Worm (Caenorhabditis elegans) whole organism, young adult: ENCODE data around the gene vab-23.

Source experiments
- C17E4.6 ChIP-seq: fragments of 200-800 bp; sonication (Bioruptor generic); IDR thresholded peaks from 2 replicates; pipeline ENCODE4 v1.3.6; 2022; ENCODE audit warnings: missing genetic modification reagents, missing genetic modification characterization, missing compliant biosample characterization
- F23B12.7 ChIP-seq: sonication (generic microtip); optimal IDR thresholded peaks from 2 replicates; lab custom pipeline; 2017; ENCODE audit warnings: missing genetic modification characterization, mild to moderate bottlenecking, missing compliant biosample characterization, antibody characterized with exemption, moderate library complexity; ENCODE audit not compliant: insufficient read depth
- F37B4.10 ChIP-seq: fragments of 200-800 bp; sonication (Bioruptor generic); IDR thresholded peaks from 2 replicates; pipeline ENCODE4 v1.3.6; 2022; ENCODE audit warnings: missing genetic modification characterization, missing compliant biosample characterization
- F39B2.1 ChIP-seq: fragments of 200-800 bp; sonication (Bioruptor generic); IDR thresholded peaks from 2 replicates; pipeline ENCODE4 v1.3.6; 2022; ENCODE audit warnings: missing genetic modification reagents, missing genetic modification characterization, missing compliant biosample characterization
- F55B11.4 ChIP-seq: sonication (generic microtip); optimal IDR thresholded peaks from 2 replicates; lab custom pipeline; 2016; ENCODE audit warnings: missing compliant biosample characterization, missing genetic modification characterization, borderline replicate concordance; ENCODE audit not compliant: insufficient read depth
- K11D2.4 ChIP-seq: fragments of 200-800 bp; sonication (Bioruptor generic); IDR thresholded peaks from 2 replicates; pipeline ENCODE4 v1.3.6; 2022; ENCODE audit warnings: missing genetic modification reagents, missing genetic modification characterization, missing compliant biosample characterization
- K12H6.12 ChIP-seq: fragments of 200-800 bp; sonication (Bioruptor generic); optimal IDR thresholded peaks from 2 replicates; lab custom pipeline; 2018; ENCODE audit warnings: mild to moderate bottlenecking, missing genetic modification characterization, missing compliant biosample characterization
- T26A5.8 ChIP-seq: sonication (generic microtip); optimal IDR thresholded peaks from 2 replicates; lab custom pipeline; 2016; ENCODE audit warnings: missing genetic modification characterization, missing compliant biosample characterization
- Y53G8AR.9 ChIP-seq: fragments of 200-800 bp; sonication (Bioruptor generic); conservative IDR thresholded peaks from 2 replicates; pipeline ENCODE4 v1.3.6; 2022; ENCODE audit warnings: missing genetic modification reagents, missing genetic modification characterization, missing compliant biosample characterization
- Y67H2A.10 ChIP-seq: fragments of 200-800 bp; sonication (Bioruptor generic); conservative IDR thresholded peaks from 2 replicates; pipeline ENCODE4 v1.3.6; 2022; ENCODE audit warnings: missing genetic modification reagents, missing genetic modification characterization, missing compliant biosample characterization
- Y79H2A.3 ChIP-seq: fragments of 200-800 bp; sonication (Bioruptor generic); conservative IDR thresholded peaks from 2 replicates; pipeline ENCODE4 v1.3.6; 2022; ENCODE audit warnings: missing genetic modification reagents, missing genetic modification characterization, missing compliant biosample characterization
- aptf-3 ChIP-seq: fragments of 200-800 bp; sonication (Bioruptor generic); IDR thresholded peaks from 2 replicates; pipeline ENCODE4 v1.3.6; 2022; ENCODE audit warnings: missing genetic modification characterization, missing compliant biosample characterization
- ceh-27 ChIP-seq: fragments of 200-800 bp; sonication (Bioruptor generic); optimal IDR thresholded peaks from 2 replicates; lab custom pipeline; 2018; ENCODE audit warnings: mild to moderate bottlenecking, missing genetic modification characterization, moderate library complexity, missing compliant biosample characterization
- ceh-40 ChIP-seq: fragments of 200-800 bp; sonication (Bioruptor generic); IDR thresholded peaks from 2 replicates; pipeline ENCODE4 v1.3.6; 2022; ENCODE audit warnings: missing genetic modification characterization, missing compliant biosample characterization
- ceh-79 ChIP-seq: sonication (generic microtip); optimal IDR thresholded peaks from 2 replicates; lab custom pipeline; 2017; ENCODE audit warnings: mild to moderate bottlenecking, missing genetic modification characterization, missing compliant biosample characterization
- die-1 ChIP-seq: sonication (generic microtip); optimal IDR thresholded peaks from 2 replicates; lab custom pipeline; 2016; ENCODE audit warnings: missing genotype, mild to moderate bottlenecking, missing genetic modification characterization, missing compliant biosample characterization
- dpl-1 ChIP-seq: fragments of 150-350 bp; optimal IDR thresholded peaks from 2 replicates; lab custom pipeline; 2014; ENCODE audit warnings: missing biosample characterization, missing genetic modification reagents, missing genetic modification characterization
- efl-1 ChIP-seq: fragments of 150-350 bp; optimal IDR thresholded peaks from 2 replicates; lab custom pipeline; 2014; ENCODE audit warnings: missing biosample characterization, missing genetic modification reagents, missing genetic modification characterization
- egrh-3 ChIP-seq: fragments of 200-800 bp; sonication (Bioruptor generic); IDR thresholded peaks from 2 replicates; pipeline ENCODE4 v1.3.6; 2022; ENCODE audit warnings: missing genetic modification reagents, missing genetic modification characterization, missing compliant biosample characterization
- ekl-4 ChIP-seq: fragments of 200-800 bp; sonication (Bioruptor generic); IDR thresholded peaks from 2 replicates; pipeline ENCODE4 v1.3.6; 2022; ENCODE audit warnings: missing genetic modification reagents, missing genetic modification characterization, missing compliant biosample characterization
- fkh-3 ChIP-seq: sonication (generic microtip); optimal IDR thresholded peaks from 2 replicates; lab custom pipeline; 2016; ENCODE audit warnings: mild to moderate bottlenecking, missing genetic modification characterization, missing compliant biosample characterization
- hmg-1.2 ChIP-seq: fragments of 200-800 bp; sonication (Bioruptor generic); IDR thresholded peaks from 2 replicates; pipeline ENCODE4 v1.3.6; 2022; ENCODE audit warnings: missing genetic modification reagents, missing genetic modification characterization, missing compliant biosample characterization
- hmg-20 ChIP-seq: fragments of 200-800 bp; sonication (Bioruptor generic); IDR thresholded peaks from 2 replicates; pipeline ENCODE4 v1.3.6; 2022; ENCODE audit warnings: missing genetic modification reagents, missing genetic modification characterization, missing compliant biosample characterization
- hrde-1 ChIP-seq: sonication (generic microtip); optimal IDR thresholded peaks from 2 replicates; lab custom pipeline; 2016; ENCODE audit warnings: missing genetic modification characterization, mild to moderate bottlenecking, missing compliant biosample characterization, moderate library complexity, missing genotype, missing genetic modification reagents, borderline replicate concordance
- hsf-1 ChIP-seq: fragments of 200-800 bp; sonication (Bioruptor generic); IDR thresholded peaks from 2 replicates; pipeline ENCODE4 v1.3.6; 2022; ENCODE audit warnings: missing genetic modification reagents, missing genetic modification characterization, missing compliant biosample characterization
- let-607 ChIP-seq, 2 experiments: fragments of 200-800 bp in 1 of 2; sonication (Bioruptor generic) in 1 of 2; sonication (generic microtip) in 1 of 2; optimal IDR thresholded peaks; 2 replicates each; lab custom pipeline; 2016 to 2018; ENCODE audit warnings: mild to moderate bottlenecking in 2 of 2, missing compliant biosample characterization in 2 of 2, missing genetic modification characterization in 2 of 2, moderate library complexity in 2 of 2, missing genotype in 1 of 2
- lin-26 ChIP-seq: fragments of 200-800 bp; sonication (Bioruptor generic); IDR thresholded peaks from 2 replicates; pipeline ENCODE4 v1.3.6; 2022; ENCODE audit warnings: missing genetic modification reagents, missing genetic modification characterization, missing compliant biosample characterization
- lin-54 ChIP-seq: fragments of 200-800 bp; sonication (Bioruptor generic); optimal IDR thresholded peaks from 2 replicates; lab custom pipeline; 2018; ENCODE audit warnings: mild to moderate bottlenecking, missing genetic modification characterization, missing compliant biosample characterization
- lsl-1 ChIP-seq: fragments of 200-800 bp; sonication (Bioruptor generic); optimal IDR thresholded peaks from 2 replicates; lab custom pipeline; 2018; ENCODE audit warnings: mild to moderate bottlenecking, missing genetic modification characterization, moderate library complexity, missing compliant biosample characterization
- madf-10 ChIP-seq: sonication (generic microtip); optimal IDR thresholded peaks from 2 replicates; lab custom pipeline; 2016; ENCODE audit warnings: mild to moderate bottlenecking, missing genetic modification characterization, missing compliant biosample characterization
- madf-6 ChIP-seq: fragments of 200-800 bp; sonication (Bioruptor generic); IDR thresholded peaks from 2 replicates; pipeline ENCODE4 v1.3.6; 2022; ENCODE audit warnings: missing genetic modification reagents, missing genetic modification characterization, missing compliant biosample characterization
- madf-8 ChIP-seq: fragments of 200-800 bp; sonication (Bioruptor generic); conservative IDR thresholded peaks from 2 replicates; pipeline ENCODE4 v1.3.6; 2022; ENCODE audit warnings: missing genetic modification reagents, missing genetic modification characterization, missing compliant biosample characterization
- mes-4 ChIP-seq: sonication (generic microtip); optimal IDR thresholded peaks from 2 replicates; lab custom pipeline; 2016; ENCODE audit warnings: missing genotype, missing genetic modification characterization, missing compliant biosample characterization
- nhr-120 ChIP-seq: fragments of 200-800 bp; sonication (Bioruptor generic); IDR thresholded peaks from 2 replicates; pipeline ENCODE4 v1.3.6; 2022; ENCODE audit warnings: missing genetic modification characterization, missing compliant biosample characterization
- nhr-90 ChIP-seq: sonication (generic microtip); optimal IDR thresholded peaks from 2 replicates; lab custom pipeline; 2016; ENCODE audit warnings: missing genotype, mild to moderate bottlenecking, missing genetic modification characterization, missing compliant biosample characterization
- pha-4 ChIP-seq: fragments of 150-350 bp; sonication (generic microtip); optimal IDR thresholded peaks from 2 replicates; lab custom pipeline; 2014; ENCODE audit warnings: missing biosample characterization, missing genetic modification reagents, missing genetic modification characterization
- rcor-1 ChIP-seq: fragments of 200-800 bp; sonication (Bioruptor generic); IDR thresholded peaks from 2 replicates; pipeline ENCODE4 v1.3.6; 2022; ENCODE audit warnings: missing genetic modification reagents, missing genetic modification characterization, missing compliant biosample characterization
- repo-1 ChIP-seq: sonication (generic microtip); optimal IDR thresholded peaks from 2 replicates; lab custom pipeline; 2017; ENCODE audit warnings: mild to moderate bottlenecking, missing genetic modification characterization, missing compliant biosample characterization
- rpc-1 ChIP-seq, 2 experiments: fragments of 150-350 bp in 1 of 2; sonication (generic microtip) in 1 of 2; optimal IDR thresholded peaks; 2 replicates each; lab custom pipeline; 2014 to 2018; ENCODE audit warnings: missing biosample characterization in 1 of 2, missing genetic modification characterization in 1 of 2, missing genetic modification reagents in 1 of 2, missing genotype in 1 of 2
- sdz-38 ChIP-seq: sonication (generic microtip); optimal IDR thresholded peaks from 2 replicates; lab custom pipeline; 2016; ENCODE audit warnings: missing genotype, missing genetic modification characterization, missing compliant biosample characterization
- snpc-1.3 ChIP-seq: sonication (generic microtip); optimal IDR thresholded peaks from 2 replicates; lab custom pipeline; 2017; ENCODE audit warnings: missing genetic modification characterization, mild to moderate bottlenecking, missing compliant biosample characterization, antibody characterized with exemption, moderate library complexity, missing genotype, missing genetic modification reagents; ENCODE audit not compliant: insufficient read depth
- somi-1 ChIP-seq: fragments of 200-800 bp; sonication (Bioruptor generic); optimal IDR thresholded peaks from 2 replicates; lab custom pipeline; 2018; ENCODE audit warnings: mild to moderate bottlenecking, missing genetic modification characterization, missing compliant biosample characterization
- tbp1 ChIP-seq: fragments of 200-800 bp; sonication (Bioruptor generic); optimal IDR thresholded peaks from 2 replicates; lab custom pipeline; 2018; ENCODE audit warnings: mild to moderate bottlenecking, missing genetic modification characterization, missing compliant biosample characterization
- tlf-1 ChIP-seq: fragments of 200-800 bp; sonication (Bioruptor generic); optimal IDR thresholded peaks from 2 replicates; lab custom pipeline; 2018; ENCODE audit warnings: mild to moderate bottlenecking, missing genetic modification characterization, missing compliant biosample characterization
- xnd-1 ChIP-seq: sonication (generic microtip); optimal IDR thresholded peaks from 2 replicates; lab custom pipeline; 2016; ENCODE audit warnings: missing genotype, missing genetic modification reagents, missing genetic modification characterization, missing compliant biosample characterization
- zfh-2 ChIP-seq: fragments of 200-800 bp; sonication (Bioruptor generic); conservative IDR thresholded peaks from 2 replicates; pipeline ENCODE4 v1.3.6; 2022; ENCODE audit warnings: missing genetic modification reagents, missing genetic modification characterization, missing compliant biosample characterization
- ztf-22 ChIP-seq: fragments of 200-800 bp; sonication (Bioruptor generic); optimal IDR thresholded peaks from 2 replicates; lab custom pipeline; 2018; ENCODE audit warnings: mild to moderate bottlenecking, missing genetic modification characterization, moderate library complexity, missing compliant biosample characterization

The vab-23 gene

DNA sequence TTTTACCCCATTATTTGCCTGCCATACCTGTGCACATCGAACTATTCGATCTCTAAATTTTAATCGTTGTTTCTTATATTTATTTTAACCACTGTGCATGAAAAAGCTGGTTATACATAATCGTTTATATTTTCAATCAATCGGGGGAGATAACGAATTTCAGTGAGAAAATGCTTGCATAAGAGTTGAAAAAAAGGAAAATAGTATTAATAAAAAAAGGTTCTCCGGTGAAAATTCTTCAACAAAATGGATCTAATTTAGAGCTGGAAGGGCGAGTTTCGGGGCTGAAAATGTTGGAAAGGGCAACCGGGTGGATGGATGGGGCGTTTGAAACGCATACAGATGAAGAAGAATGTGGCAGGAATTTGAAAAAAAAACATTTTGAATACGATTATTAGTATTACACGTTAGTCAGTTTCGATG is 16.5 kb upstream of the vab-23 start (continued):
- TF ChIP-seq somi-1 (GFP tag; lab: Kevin White, UChicago), result no peak
- TF ChIP-seq hmg-20 (GFP tag; lab: Robert Waterston, UW), result peak; percentile 57; the same call in 1 of the 2 replicates
- peak; percentile 69 for TF ChIP-seq xnd-1 (tag; lab: Kevin White, UChicago)
- peak; percentile 74; the same call in 1 of the 2 replicates for TF ChIP-seq aptf-3 (GFP tag; lab: Robert Waterston, UW)
- TF ChIP-seq madf-8 (GFP tag; lab: Robert Waterston, UW), result no peak; the same call in 1 of the 2 replicates
- TF ChIP-seq repo-1, result no peak
- TF ChIP-seq rcor-1 (GFP tag; lab: Robert Waterston, UW), result peak; percentile 56; the same call in 1 of the 2 replicates
- no peak for TF ChIP-seq nhr-120 (GFP tag; lab: Robert Waterston, UW)
- peak; percentile 92 for TF ChIP-seq Y53G8AR.9 (GFP tag; lab: Robert Waterston, UW)
- peak; percentile 90 for TF ChIP-seq snpc-1.3 (tag; lab: Kevin White, UChicago)
- TF ChIP-seq ceh-27 (GFP tag; lab: Kevin White, UChicago), result no peak
- peak; percentile 73 for TF ChIP-seq C17E4.6 (GFP tag; lab: Robert Waterston, UW)
- peak; percentile 82 for TF ChIP-seq hsf-1
- TF ChIP-seq efl-1, result peak; percentile 28

ce11 chrII:11916945-11917344 is 15.9 kb upstream of the vab-23 start:
- no peak for TF ChIP-seq Y79H2A.3 (GFP tag; lab: Robert Waterston, UW)
- no peak for TF ChIP-seq madf-6 (GFP tag; lab: Robert Waterston, UW)
- TF ChIP-seq dpl-1, result no peak
- peak; percentile 33; the same call in 1 of the 2 replicates for TF ChIP-seq egrh-3 (GFP tag; lab: Robert Waterston, UW)
- peak; percentile 63; the same call in 1 of the 2 replicates for TF ChIP-seq F37B4.10 (GFP tag; lab: Robert Waterston, UW)
- TF ChIP-seq tbp1 (GFP tag; lab: Kevin White, UChicago), result no peak
- no peak for TF ChIP-seq T26A5.8 (tag; lab: Kevin White, UChicago)
- TF ChIP-seq tlf-1 (GFP tag; lab: Kevin White, UChicago), result no peak
- peak; percentile 79 for TF ChIP-seq zfh-2 (GFP tag; lab: Robert Waterston, UW)
- no peak for TF ChIP-seq ztf-22
- no peak for TF ChIP-seq ekl-4 (GFP tag; lab: Robert Waterston, UW)
- no peak for TF ChIP-seq K12H6.12 (tag; lab: Kevin White, UChicago)
- peak in 1 of 2 experiments; percentile 17 for TF ChIP-seq let-607 (tag; optimal IDR thresholded peaks at IDR 0.05; lab: Kevin White, UChicago)
- no peak for TF ChIP-seq sdz-38
- TF ChIP-seq ceh-79 (tag; lab: Kevin White, UChicago), result no peak
- 0 out of 2 replicates have a peak, but pooled peaks have one; percentile 19 for TF ChIP-seq K11D2.4
- no peak for TF ChIP-seq hsf-1
- no peak for TF ChIP-seq F23B12.7
- peak; percentile 12 for TF ChIP-seq repo-1
- TF ChIP-seq, all 124 proteins: peak for 6

ce11 chrII:11916555-11916941 is 15.5 kb upstream of the vab-23 start:
- TF ChIP-seq hmg-1.2 (GFP tag; lab: Robert Waterston, UW) (0 out of 2 replicates have a peak, but pooled peaks have one; percentile 24), mes-4 (tag; lab: Kevin White, UChicago) (no peak), nhr-90 (tag; lab: Kevin White, UChicago) (no peak), Y67H2A.10 (no peak), rpc-1 (optimal IDR thresholded peaks at IDR 0.05; lab: Kevin White, UChicago) (no peak), rpc-1 (tag; optimal IDR thresholded peaks at IDR 0.05; lab: Kevin White, UChicago) (no peak), lsl-1 (peak; percentile 43), ceh-40 (GFP tag; lab: Robert Waterston, UW) (no peak), hrde-1 (tag; lab: Kevin White, UChicago) (no peak), die-1 (tag; lab: Kevin White, UChicago) (peak; percentile 27), madf-10 (tag; lab: Kevin White, UChicago) (no peak), T26A5.8 (tag; lab: Kevin White, UChicago) (no peak), pha-4 (tag; lab: Kevin White, UChicago) (no peak), F55B11.4 (tag; lab: Kevin White, UChicago) (no peak), lin-26 (peak; percentile 65), fkh-3 (tag; lab: Kevin White, UChicago) (no peak), lin-54 (GFP tag; lab: Kevin White, UChicago) (peak; percentile 12), F39B2.1 (GFP tag; lab: Robert Waterston, UW) (no peak)
